Worm (Caenorhabditis elegans) whole organism, L2 larva: Measurements from ENCODE around the gene Y73F8A.13.

ENCODE experiments used
- aly-2 ChIP-seq: fragments of 150-350 bp; optimal IDR thresholded peaks from 2 replicates; lab custom pipeline; 2014; ENCODE audit warnings: missing biosample characterization, missing genetic modification characterization
- egl-27 ChIP-seq: sonication (generic microtip); optimal IDR thresholded peaks from 3 replicates; lab custom pipeline; 2017; ENCODE audit warnings: missing biosample characterization, missing genetic modification reagents, missing genetic modification characterization
- elt-3 ChIP-seq: sonication (generic microtip); optimal IDR thresholded peaks from 2 replicates; lab custom pipeline; 2017; ENCODE audit warnings: missing biosample characterization, missing genetic modification characterization
- lsy-2 ChIP-seq, 2 experiments: fragments of 150-350 bp in 1 of 2; sonication (generic microtip) in 1 of 2; optimal IDR thresholded peaks; 2 replicates each; lab custom pipeline; 2014 to 2017; ENCODE audit warnings: missing biosample characterization in 2 of 2, missing genetic modification characterization in 2 of 2
- mdl-1 ChIP-seq, 2 experiments: fragments of 150-350 bp in 1 of 2; sonication (generic microtip) in 1 of 2; optimal IDR thresholded peaks; 2 replicates each; lab custom pipeline; 2017; ENCODE audit warnings: missing biosample characterization in 2 of 2, missing genetic modification characterization in 2 of 2
- nhr-25 ChIP-seq: fragments of 150-350 bp; sonication (generic microtip); optimal IDR thresholded peaks from 3 replicates; lab custom pipeline; 2014; ENCODE audit warnings: missing biosample characterization, missing genetic modification characterization
- unc-39 ChIP-seq: fragments of 150-350 bp; optimal IDR thresholded peaks from 2 replicates; lab custom pipeline; 2014; ENCODE audit warnings: missing biosample characterization, missing genetic modification characterization
- unc-62 ChIP-seq: fragments of 150-350 bp; optimal IDR thresholded peaks from 2 replicates; lab custom pipeline; 2014; ENCODE audit warnings: missing biosample characterization, missing genetic modification reagents, missing genetic modification characterization

- no peak for TF ChIP-seq unc-62 (GFP tag; lab: Kevin White, UChicago)
- TF ChIP-seq aly-2 (tag; lab: Kevin White, UChicago) = no peak
- TF ChIP-seq egl-27 (tag; lab: Kevin White, UChicago) = no peak
- no peak for TF ChIP-seq elt-3 (tag; lab: Kevin White, UChicago)
- TF ChIP-seq nhr-25 (tag; lab: Kevin White, UChicago) = no peak
- TF ChIP-seq unc-39 (tag; lab: Kevin White, UChicago) = no peak
- no peak for TF ChIP-seq lsy-2 (tag; optimal IDR thresholded peaks at IDR 0.05; lab: Kevin White, UChicago)
- no peak for TF ChIP-seq mdl-1 (tag; optimal IDR thresholded peaks at IDR 0.05; lab: Kevin White, UChicago)
Measured at ce11 chrIV:15312008-15312407, at the start of gene Y73F8A.13.
